Fruit fly (Drosophila melanogaster) whole organism, wandering third instar larva: Measurements from ENCODE around the gene SelR.

Source experiments
- CG9705 ChIP-seq: fragments of 200-800 bp; sonication (Bioruptor generic); optimal IDR thresholded peaks from 2 replicates; lab custom pipeline; 2018; ENCODE audit warnings: missing biosample characterization, mild to moderate bottlenecking, missing genetic modification characterization
- HLH106 ChIP-seq: fragments of 200-800 bp; optimal IDR thresholded peaks from 3 replicates; lab custom pipeline; 2019; ENCODE audit warnings: missing biosample characterization, mild to moderate bottlenecking, missing genetic modification characterization, moderate library complexity
- Jra ChIP-seq: sonication (Bioruptor generic); optimal IDR thresholded peaks from 2 replicates; lab custom pipeline; 2016; ENCODE audit warnings: missing biosample characterization, missing genetic modification characterization
- Myc ChIP-seq: fragments of >200 bp; optimal IDR thresholded peaks from 2 replicates; lab custom pipeline; 2017
- OdsH ChIP-seq: fragments of 200-800 bp; sonication (Bioruptor generic); optimal IDR thresholded peaks from 2 replicates; lab custom pipeline; 2016; ENCODE audit warnings: missing biosample characterization, mild to moderate bottlenecking, missing genetic modification characterization
- Sp1 ChIP-seq: fragments of 200-800 bp; sonication (Bioruptor generic); optimal IDR thresholded peaks from 3 replicates; lab custom pipeline; 2019; ENCODE audit warnings: missing biosample characterization, mild to moderate bottlenecking, missing genetic modification characterization, moderate library complexity
- brk ChIP-seq: fragments of 200-800 bp; sonication (Bioruptor generic); optimal IDR thresholded peaks from 2 replicates; lab custom pipeline; 2016; ENCODE audit warnings: missing biosample characterization, mild to moderate bottlenecking, missing genetic modification characterization
- dl ChIP-seq, 2 experiments: fragments of 175-275, 200-275 bp in 1 of 2; fragments of 200-275 bp in 1 of 2; sonication (Bioruptor generic); optimal IDR thresholded peaks; lab custom pipeline; 2018; ENCODE audit warnings: mild to moderate bottlenecking in 2 of 2, missing biosample characterization in 2 of 2, missing genetic modification characterization in 2 of 2, moderate library complexity in 2 of 2; ENCODE audit not compliant: partially characterized antibody in 2 of 2, insufficient read depth in 1 of 2
- h ChIP-seq: fragments of 200-800 bp; sonication (Bioruptor generic); optimal IDR thresholded peaks from 3 replicates; lab custom pipeline; 2016; ENCODE audit warnings: missing biosample characterization, mild to moderate bottlenecking, missing genetic modification characterization
- psq ChIP-seq: fragments of 200-800 bp; sonication (Bioruptor generic); optimal IDR thresholded peaks from 3 replicates; lab custom pipeline; 2017; ENCODE audit warnings: missing biosample characterization, mild to moderate bottlenecking, missing genetic modification characterization, moderate library complexity
- sv ChIP-seq: fragments of 200-800 bp; sonication (Bioruptor generic); optimal IDR thresholded peaks from 3 replicates; lab custom pipeline; 2016; ENCODE audit warnings: missing biosample characterization, missing genetic modification characterization

DNA sequence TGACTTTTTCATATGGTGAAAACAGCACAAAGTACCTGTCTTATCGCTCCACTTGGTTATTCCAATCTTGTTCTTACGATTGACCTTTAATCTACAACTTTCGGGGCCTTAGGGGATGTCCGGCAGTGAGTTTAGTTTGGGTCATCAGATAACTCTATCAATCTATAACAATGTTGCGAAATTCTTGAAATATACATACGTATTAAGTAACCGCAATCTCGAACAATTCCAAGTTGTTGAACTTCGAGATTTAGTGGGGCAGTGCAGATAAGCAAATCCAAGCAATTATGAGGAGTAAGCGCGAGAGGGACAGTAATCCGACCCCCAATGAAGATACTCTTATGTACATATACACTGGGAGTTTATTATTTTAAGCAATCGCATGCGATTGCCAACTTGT is 2.1 kb upstream of the SelR start:
- no peak for TF ChIP-seq sv (GFP tag; lab: Kevin White, UChicago)
- TF ChIP-seq psq (GFP tag; lab: Kevin White, UChicago): no peak
- no peak for TF ChIP-seq h (GFP tag; lab: Kevin White, UChicago)
- no peak for TF ChIP-seq OdsH (GFP tag; lab: Kevin White, UChicago)
- TF ChIP-seq Sp1 (GFP tag; lab: Kevin White, UChicago): no peak
- no peak for TF ChIP-seq HLH106 (tag; lab: Kevin White, UChicago)
- no peak for TF ChIP-seq Myc
- no peak for TF ChIP-seq CG9705 (GFP tag; lab: Kevin White, UChicago)
- TF ChIP-seq Jra (GFP tag; lab: Kevin White, UChicago): no peak
- TF ChIP-seq dl (GFP tag; optimal IDR thresholded peaks at IDR 0.05; lab: Kevin White, UChicago; ENCODE audit: insufficient read depth in 1 of 2, partially characterized antibody in 2 of 2): no peak
- no peak for TF ChIP-seq brk (GFP tag; lab: Kevin White, UChicago)
